Fruit fly (Drosophila melanogaster) whole organism, embryonic: ENCODE data around the gene CG43400.
A peak's percentile ranks its signal among the peaks of the same experiment; 100 is the strongest.

ENCODE experiments used
- CG12104 ChIP-seq: fragments of 200-800 bp; sonication (Bioruptor generic); optimal IDR thresholded peaks from 3 replicates; lab custom pipeline; 2016; ENCODE audit warnings: missing biosample characterization, missing genetic modification characterization
- CG12659 ChIP-seq: fragments of 200-800 bp; sonication (Bioruptor generic); optimal IDR thresholded peaks from 3 replicates; lab custom pipeline; 2017; ENCODE audit warnings: mild to moderate bottlenecking, missing biosample characterization, missing genetic modification reagents, missing genetic modification characterization
- CG14441 ChIP-seq: fragments of 200-800 bp; sonication (Bioruptor generic); IDR thresholded peaks from 2 replicates; pipeline ENCODE4 v1.3.6; 2022; ENCODE audit warnings: missing biosample characterization, missing genetic modification characterization
- CG31224 ChIP-seq: fragments of 200-800 bp; sonication (Bioruptor generic); IDR thresholded peaks from 2 replicates; pipeline ENCODE4 v1.3.6; 2022; ENCODE audit warnings: missing biosample characterization, missing genetic modification characterization
- CG32532 ChIP-seq: fragments of 200-800 bp; sonication (Bioruptor generic); IDR thresholded peaks from 2 replicates; pipeline ENCODE4 v1.3.6; 2022; ENCODE audit warnings: missing biosample characterization, missing genetic modification characterization
- CG6272 ChIP-seq: fragments of 200-800 bp; sonication (Bioruptor generic); IDR thresholded peaks from 2 replicates; pipeline ENCODE4 v1.3.6; 2022; ENCODE audit warnings: missing biosample characterization, missing genetic modification characterization
- CG6654 ChIP-seq: fragments of 200-800 bp; sonication (Bioruptor generic); optimal IDR thresholded peaks from 2 replicates; lab custom pipeline; 2017; ENCODE audit warnings: missing biosample characterization, mild to moderate bottlenecking, missing genetic modification characterization
- CG9797 ChIP-seq: fragments of 200-800 bp; sonication (Bioruptor generic); optimal IDR thresholded peaks from 3 replicates; lab custom pipeline; 2018; ENCODE audit warnings: missing biosample characterization, mild to moderate bottlenecking, missing genetic modification characterization
- E2f1 ChIP-seq: fragments of 200-800 bp; sonication (Bioruptor generic); IDR thresholded peaks from 2 replicates; pipeline ENCODE4 v1.3.6; 2022; ENCODE audit warnings: missing biosample characterization, missing genetic modification characterization
- Elba2 ChIP-seq: fragments of 200-800 bp; sonication (Bioruptor generic); optimal IDR thresholded peaks from 3 replicates; lab custom pipeline; 2016; ENCODE audit warnings: missing biosample characterization, missing genetic modification characterization
- Ets65A ChIP-seq: fragments of 200-800 bp; sonication (Bioruptor generic); peaks from one replicate; lab custom pipeline; 2016; ENCODE audit warnings: missing biosample characterization, missing genetic modification characterization
- Hand ChIP-seq: fragments of 200-800 bp; sonication (Bioruptor generic); optimal IDR thresholded peaks from 2 replicates; lab custom pipeline; 2017; ENCODE audit warnings: mild to moderate bottlenecking, missing biosample characterization, missing genetic modification reagents, missing genetic modification characterization
- Myb ChIP-seq: fragments of 200-800 bp; sonication (Bioruptor generic); optimal IDR thresholded peaks from 2 replicates; lab custom pipeline; 2016; ENCODE audit warnings: missing biosample characterization, missing genetic modification characterization
- PHDP ChIP-seq: fragments of 200-800 bp; sonication (Bioruptor generic); optimal IDR thresholded peaks from 3 replicates; lab custom pipeline; 2018; ENCODE audit warnings: missing biosample characterization, mild to moderate bottlenecking, missing genetic modification characterization, moderate library complexity
- Xrp1 ChIP-seq: fragments of 200-800 bp; sonication (Bioruptor generic); IDR thresholded peaks from 2 replicates; pipeline ENCODE4 v1.3.6; 2022; ENCODE audit warnings: missing biosample characterization, missing genetic modification characterization
- chm ChIP-seq: fragments of 200-800 bp; sonication (Bioruptor generic); IDR thresholded peaks from 2 replicates; pipeline ENCODE4 v1.3.6; 2022; ENCODE audit warnings: missing biosample characterization, missing genetic modification characterization
- dm ChIP-seq: fragments of 200-800 bp; sonication (Bioruptor generic); optimal IDR thresholded peaks from 3 replicates; lab custom pipeline; 2016; ENCODE audit warnings: missing biosample characterization, missing genetic modification characterization
- exex ChIP-seq: fragments of 200-800 bp; sonication (Bioruptor generic); optimal IDR thresholded peaks from 4 replicates; lab custom pipeline; 2018; ENCODE audit warnings: missing biosample characterization, mild to moderate bottlenecking, missing genetic modification characterization, moderate library complexity
- fd96Cb ChIP-seq: fragments of 200-800 bp; sonication (Bioruptor generic); optimal IDR thresholded peaks from 2 replicates; lab custom pipeline; 2018; ENCODE audit warnings: missing biosample characterization, mild to moderate bottlenecking, missing genetic modification characterization, moderate library complexity
- ken ChIP-seq: fragments of 200-800 bp; sonication (Bioruptor generic); IDR thresholded peaks from 3 replicates; pipeline ENCODE4 v1.3.6; 2022; ENCODE audit warnings: missing biosample characterization, missing genetic modification characterization
- lab ChIP-seq: fragments of 200-800 bp; sonication (Bioruptor generic); optimal IDR thresholded peaks from 3 replicates; lab custom pipeline; 2017; ENCODE audit warnings: missing biosample characterization, missing genetic modification characterization, mild to moderate bottlenecking, moderate library complexity, missing genetic modification reagents
- otp ChIP-seq: fragments of 200-800 bp; sonication (Bioruptor generic); IDR thresholded peaks from 3 replicates; pipeline ENCODE4, ENCODE4 v1.3.6; 2022; ENCODE audit warnings: missing biosample characterization, missing genetic modification characterization
- zfh1 ChIP-seq: fragments of 200-800 bp; sonication (Bioruptor generic); IDR thresholded peaks from 3 replicates; pipeline ENCODE4 v1.3.6; 2022; ENCODE audit warnings: missing biosample characterization, missing genetic modification characterization

CG43400 gene

DNA sequence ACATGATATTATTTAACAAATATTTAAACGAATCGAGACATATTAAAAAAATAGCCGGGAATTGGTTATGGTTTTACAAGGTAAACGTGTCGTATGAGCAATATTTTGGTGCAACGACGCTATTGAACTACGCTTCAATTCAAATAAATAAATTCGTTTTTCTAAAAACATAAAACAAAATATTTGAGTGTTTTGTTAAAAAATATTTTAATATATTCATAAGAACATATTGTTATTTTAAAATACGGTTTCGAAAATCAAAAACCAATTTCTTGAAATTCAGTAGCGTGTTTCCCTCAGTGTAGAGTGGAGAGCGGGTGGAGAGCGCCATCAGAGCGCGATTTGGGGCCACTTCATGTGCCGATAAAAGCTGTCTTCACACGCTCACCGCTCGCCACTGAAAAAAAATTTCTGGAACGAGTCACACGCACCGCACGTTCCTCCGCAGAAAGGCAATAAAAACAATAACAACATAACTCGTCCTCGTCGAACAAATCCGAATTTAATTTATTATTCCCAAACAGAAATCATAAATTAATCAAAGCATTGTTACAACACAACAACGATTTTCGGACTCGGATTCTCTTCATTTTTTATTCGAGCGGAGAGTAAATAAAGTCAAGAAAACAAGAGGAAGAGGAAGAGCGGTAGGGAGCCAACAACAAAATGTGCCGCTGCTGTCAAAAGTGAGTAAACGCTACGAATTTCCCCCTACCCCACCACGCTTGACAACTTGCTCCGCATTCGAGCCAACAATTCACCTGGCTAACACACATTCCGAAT, 45.0 kb downstream of the CG43400 start (continued):
- peak; percentile 73 for TF ChIP-seq CG31224
- TF ChIP-seq Xrp1 = peak; percentile 80
- peak; percentile 60 for TF ChIP-seq zfh1 (GFP tag; lab: Robert Waterston, UW)
- TF ChIP-seq CG14441 (GFP tag; lab: Robert Waterston, UW) = peak; percentile 71
- peak; percentile 79 for TF ChIP-seq CG32532 (GFP tag; lab: Robert Waterston, UW)
- TF ChIP-seq E2f1 = peak; percentile 84
- 0 out of 3 replicates have a peak, but pooled peaks have one; percentile 26 for TF ChIP-seq otp
- peak; percentile 89 for TF ChIP-seq Hand (GFP tag; lab: Kevin White, UChicago)
- peak; percentile 93 for TF ChIP-seq CG12104 (GFP tag; lab: Kevin White, UChicago)
- TF ChIP-seq PHDP (tag; lab: Kevin White, UChicago) = peak; percentile 94
- no peak; the same call in none of the 3 replicates for TF ChIP-seq ken (GFP tag; lab: Robert Waterston, UW)
- TF ChIP-seq CG6654 (GFP tag; lab: Kevin White, UChicago) = peak; percentile 83
- peak; percentile 94 for TF ChIP-seq fd96Cb (tag; lab: Kevin White, UChicago)
- peak; percentile 18 for TF ChIP-seq CG9797 (GFP tag; lab: Kevin White, UChicago)
- peak; percentile 14 for TF ChIP-seq Myb

- TF ChIP-seq Elba2 (GFP tag; lab: Kevin White, UChicago) = peak; percentile 73
- 0 out of 2 replicates have a peak, but pooled peaks have one; percentile 8 for TF ChIP-seq Xrp1
- TF ChIP-seq Ets65A (GFP tag; lab: Kevin White, UChicago) = no peak
- TF ChIP-seq exex (tag; lab: Kevin White, UChicago) = peak; percentile 76
- TF ChIP-seq chm (GFP tag; lab: Robert Waterston, UW) = no peak
- TF ChIP-seq CG12659 (GFP tag; lab: Kevin White, UChicago) = no peak
- TF ChIP-seq lab = peak; percentile 44
- no peak for TF ChIP-seq dm (GFP tag; lab: Kevin White, UChicago)
- TF ChIP-seq CG6272 (GFP tag; lab: Robert Waterston, UW) = no peak
Measured at dm6 chr2L:8538449-8539050, 48.0 kb downstream of the CG43400 start.
